Fruit fly (Drosophila melanogaster): ENCODE data around the gene GC1.
A peak's percentile ranks its signal among the peaks of the same experiment; 100 is the strongest.

GC1 gene

dm6 chr3R:11971394-11971793, 3.9 kb downstream of the GC1 start, which contains the start of gene GC2:
TSS of gene GC2 (plus strand) at chr3R:11971694.
- TF ChIP-seq CG10431 (GFP tag; optimal IDR thresholded peaks at IDR 0.05) = no peak
- TF ChIP-seq scrt (GFP tag; optimal IDR thresholded peaks at IDR 0.05) = no peak
- TF ChIP-seq Mes4 (GFP tag; optimal IDR thresholded peaks at IDR 0.05) = no peak
- TF ChIP-seq cas (GFP tag; IDR thresholded peaks at IDR 0.05) = no peak
- TF ChIP-seq CTCF (GFP tag; optimal IDR thresholded peaks at IDR 0.05) = no peak
- no peak for TF ChIP-seq vfl (GFP tag; optimal IDR thresholded peaks at IDR 0.05)
- no peak for TF ChIP-seq ewg (GFP tag; optimal IDR thresholded peaks at IDR 0.05)
- TF ChIP-seq CG1792 (GFP tag; optimal IDR thresholded peaks at IDR 0.05) = no peak
- no peak for TF ChIP-seq gt (GFP tag; IDR thresholded peaks at IDR 0.05)
- no peak for TF ChIP-seq CG1024 (GFP tag; IDR thresholded peaks at IDR 0.05)
- no peak for TF ChIP-seq CG15601 (tag; optimal IDR thresholded peaks at IDR 0.05)
- TF ChIP-seq CG16813 (GFP tag; IDR thresholded peaks at IDR 0.05; ENCODE audit: partially characterized antibody) = no peak
- no peak for TF ChIP-seq CG2116 (GFP tag; optimal IDR thresholded peaks at IDR 0.05)
- TF ChIP-seq CG5245 (GFP tag; optimal IDR thresholded peaks at IDR 0.05) = no peak

dm6 chr3R:11973826-11974225, 6.3 kb downstream of the GC1 start:
- TF ChIP-seq Bgb (GFP tag; IDR thresholded peaks at IDR 0.05; ENCODE audit: partially characterized antibody) (0 out of 2 replicates have a peak, but pooled peaks have one; percentile 10), Med (GFP tag) (peak; percentile 35), CG3726 (GFP tag; IDR thresholded peaks at IDR 0.05) (no peak)

- TF ChIP-seq Mrtf (GFP tag; IDR thresholded peaks at IDR 0.05) = no peak
- TF ChIP-seq CG10366 (GFP tag; IDR thresholded peaks at IDR 0.05) = no peak
- TF ChIP-seq CG15073 (GFP tag; optimal IDR thresholded peaks at IDR 0.05) = no peak
- TF ChIP-seq NFAT (GFP tag; IDR thresholded peaks at IDR 0.05) = no peak
- TF ChIP-seq Mad (GFP tag; optimal IDR thresholded peaks at IDR 0.05) = no peak
- peak; percentile 25 for TF ChIP-seq sug (tag; optimal IDR thresholded peaks at IDR 0.05)
- no peak for TF ChIP-seq CG6254 (GFP tag; optimal IDR thresholded peaks at IDR 0.05)
- TF ChIP-seq CG8359 (GFP tag; optimal IDR thresholded peaks at IDR 0.05; ENCODE audit: borderline replicate concordance) = no peak
- no peak for TF ChIP-seq CG12219 (GFP tag; optimal IDR thresholded peaks at IDR 0.05)
- TF ChIP-seq Ssrp (tag; optimal IDR thresholded peaks at IDR 0.05) = no peak
- no peak for TF ChIP-seq br (optimal IDR thresholded peaks at IDR 0.05)
- no peak for TF ChIP-seq CG11093 (GFP tag; IDR thresholded peaks at IDR 0.05)
- TF ChIP-seq dati (GFP tag; IDR thresholded peaks at IDR 0.05) = no peak
- no peak for TF ChIP-seq Scr (GFP tag; IDR thresholded peaks at IDR 0.05; ENCODE audit: partially characterized antibody)
- no peak for TF ChIP-seq CG6683 (GFP tag; optimal IDR thresholded peaks at IDR 0.05)
- no peak for TF ChIP-seq CG9932 (GFP tag; IDR thresholded peaks at IDR 0.05)
- TF ChIP-seq CG13894 (tag; optimal IDR thresholded peaks at IDR 0.05) = no peak
- no peak for TF ChIP-seq CG18011 (GFP tag; optimal IDR thresholded peaks at IDR 0.05)
- no peak for TF ChIP-seq CG6654 (GFP tag; optimal IDR thresholded peaks at IDR 0.05)
- no peak for TF ChIP-seq CG9876 (GFP tag; optimal IDR thresholded peaks at IDR 0.05)
- no peak for TF ChIP-seq CG9609 (GFP tag; optimal IDR thresholded peaks at IDR 0.05)
- no peak for TF ChIP-seq bcd (GFP tag; optimal IDR thresholded peaks at IDR 0.05)
- TF ChIP-seq NC2β (GFP tag; optimal IDR thresholded peaks at IDR 0.05) = no peak
- TF ChIP-seq CG15479 (GFP tag; optimal IDR thresholded peaks at IDR 0.05) = no peak
- TF ChIP-seq CG3995 (GFP tag; optimal IDR thresholded peaks at IDR 0.05) = peak; percentile 47
- no peak for TF ChIP-seq psq (GFP tag; optimal IDR thresholded peaks at IDR 0.05)
- TF ChIP-seq trh (GFP tag; optimal IDR thresholded peaks at IDR 0.05) = no peak
- peak; percentile 19 for TF ChIP-seq Nf-YC (tag; optimal IDR thresholded peaks at IDR 0.05)
- peak; percentile 45; the same call in 1 of the 2 replicates for TF ChIP-seq rib (GFP tag; IDR thresholded peaks at IDR 0.05)
- no peak for TF ChIP-seq Max (GFP tag; optimal IDR thresholded peaks at IDR 0.05)
- peak; percentile 26 for TF ChIP-seq CG12391 (tag; optimal IDR thresholded peaks at IDR 0.05)
- peak; percentile 93 for TF ChIP-seq E2f2 (GFP tag; IDR thresholded peaks at IDR 0.05)
- peak; percentile 13 for TF ChIP-seq grau (tag; optimal IDR thresholded peaks at IDR 0.05)
- no peak for TF ChIP-seq zfh2 (GFP tag; optimal IDR thresholded peaks at IDR 0.05)
Measured at dm6 chr3R:11974631-11975030, 7.1 kb downstream of the GC1 start, which contains the start of gene Tango9. TSS of gene Tango9 (minus strand) at chr3R:11974910.
